Fruit fly (Drosophila melanogaster): Measurements from ENCODE around the gene unc-45.

- no peak for TF ChIP-seq psq (optimal IDR thresholded peaks at IDR 0.05)
- no peak for TF ChIP-seq insv (optimal IDR thresholded peaks at IDR 0.05)
- no peak for TF ChIP-seq Myc (optimal IDR thresholded peaks at IDR 0.05)
- TF ChIP-seq h (optimal IDR thresholded peaks at IDR 0.05), result no peak
These were observed 4.8 kb downstream of the unc-45 start for dm6 chr3R:8037896-8038295.
